Fruit fly (Drosophila melanogaster) whole organism, pupa: ENCODE data around the gene chm.

Experiments
- CG13204 ChIP-seq: fragments of 200-800 bp; sonication (Bioruptor generic); optimal IDR thresholded peaks from 2 replicates; lab custom pipeline; 2018; ENCODE audit warnings: missing biosample characterization, mild to moderate bottlenecking, missing genetic modification characterization, moderate library complexity
- CG15710 ChIP-seq: fragments of 200-800 bp; sonication (Bioruptor generic); optimal IDR thresholded peaks from 2 replicates; lab custom pipeline; 2018; ENCODE audit warnings: missing biosample characterization, mild to moderate bottlenecking, missing genetic modification characterization, moderate library complexity
- CG17806 ChIP-seq: fragments of 200-800 bp; sonication (Bioruptor generic); optimal IDR thresholded peaks from 2 replicates; lab custom pipeline; 2018; ENCODE audit warnings: missing biosample characterization, mild to moderate bottlenecking, missing genetic modification characterization, moderate library complexity
- CG34367 ChIP-seq: fragments of 200-800 bp; sonication (Bioruptor generic); optimal IDR thresholded peaks from 2 replicates; lab custom pipeline; 2018; ENCODE audit warnings: missing biosample characterization, mild to moderate bottlenecking, missing genetic modification characterization
- CG4496 ChIP-seq: fragments of 200-800 bp; sonication (Bioruptor generic); IDR thresholded peaks from 3 replicates; pipeline ENCODE4 v1.3.6; 2022; ENCODE audit warnings: missing biosample characterization, missing genetic modification characterization
- EcR ChIP-seq: fragments of 200-800 bp; sonication (Bioruptor generic); optimal IDR thresholded peaks from 3 replicates; lab custom pipeline; 2019; ENCODE audit warnings: missing biosample characterization, missing genetic modification characterization, mild to moderate bottlenecking, moderate library complexity, missing genetic modification reagents
- Ets98B ChIP-seq: fragments of 200-800 bp; sonication (Bioruptor generic); IDR thresholded peaks from 2 replicates; pipeline ENCODE4 v1.3.6; 2022; ENCODE audit warnings: missing biosample characterization, missing genetic modification characterization
- Pif1B ChIP-seq: fragments of 200-800 bp; sonication (Bioruptor generic); optimal IDR thresholded peaks from 3 replicates; lab custom pipeline; 2016; ENCODE audit warnings: missing biosample characterization, missing genetic modification characterization
- fd96Ca ChIP-seq: fragments of 200-800 bp; sonication (Bioruptor generic); IDR thresholded peaks from 3 replicates; pipeline ENCODE4 v1.3.6; 2022; ENCODE audit warnings: missing biosample characterization, missing genetic modification characterization

DNA sequence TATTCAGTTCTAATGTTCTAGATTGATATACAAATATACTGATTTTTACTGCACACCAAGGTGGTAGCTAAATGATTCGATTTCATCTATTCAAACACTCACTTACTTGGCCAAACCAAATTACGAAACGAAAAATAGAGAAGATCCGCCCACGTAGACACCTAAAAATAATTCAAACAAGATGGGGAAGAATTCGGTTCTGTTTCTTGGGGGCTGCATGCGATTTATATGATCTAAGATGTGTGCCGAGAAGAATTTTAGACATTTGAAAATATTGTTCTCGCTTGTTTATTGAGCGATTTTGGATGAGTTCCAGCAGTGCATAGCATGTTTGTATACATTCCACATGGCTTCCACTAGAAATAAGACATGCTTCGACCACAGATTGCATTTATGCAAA lies 4.6 kb upstream of the chm start:
- no peak for TF ChIP-seq CG17806 (tag; lab: Kevin White, UChicago)
- no peak for TF ChIP-seq CG4496 (GFP tag; lab: Robert Waterston, UW)
- TF ChIP-seq Ets98B (GFP tag; lab: Robert Waterston, UW): no peak
- TF ChIP-seq Pif1B (GFP tag; lab: Kevin White, UChicago): no peak
- no peak for TF ChIP-seq fd96Ca (GFP tag; lab: Robert Waterston, UW)
- TF ChIP-seq CG15710: no peak
- TF ChIP-seq CG34367 (tag; lab: Kevin White, UChicago): no peak
- TF ChIP-seq EcR: no peak
- TF ChIP-seq CG13204 (GFP tag; lab: Kevin White, UChicago): no peak
